Fruit fly (Drosophila melanogaster) whole organism, wandering third instar larva: ENCODE data around the gene ida.

ENCODE experiments used
- Abd-B ChIP-seq: fragments of >200 bp; optimal IDR thresholded peaks from 2 replicates; lab custom pipeline; 2017; ENCODE audit warnings: missing biosample characterization, missing genetic modification characterization
- CrebA ChIP-seq: fragments of 200-800 bp; sonication (Bioruptor generic); optimal IDR thresholded peaks from 2 replicates; lab custom pipeline; 2016; ENCODE audit warnings: missing biosample characterization, mild to moderate bottlenecking, missing genetic modification characterization, borderline replicate concordance
- Dfd ChIP-seq: fragments of >200 bp; optimal IDR thresholded peaks from 2 replicates; lab custom pipeline; 2017; ENCODE audit warnings: missing biosample characterization, missing genetic modification characterization
- Hnf4 ChIP-seq: fragments of 200-800 bp; sonication (Bioruptor generic); optimal IDR thresholded peaks from 2 replicates; lab custom pipeline; 2016; ENCODE audit warnings: missing biosample characterization, mild to moderate bottlenecking, missing genetic modification characterization
- Hr78 ChIP-seq: fragments of >200 bp; optimal IDR thresholded peaks from 2 replicates; lab custom pipeline; 2017; ENCODE audit warnings: missing biosample characterization, missing genetic modification characterization
- Myc ChIP-seq: fragments of >200 bp; optimal IDR thresholded peaks from 2 replicates; lab custom pipeline; 2017
- br ChIP-seq: fragments of 200-800 bp; sonication (Bioruptor generic); optimal IDR thresholded peaks from 2 replicates; lab custom pipeline; 2016; ENCODE audit warnings: missing biosample characterization, missing genetic modification characterization
- foxo ChIP-seq, 2 experiments: fragments of 200-800 bp; sonication (Bioruptor generic); optimal IDR thresholded peaks; 2 replicates in 1 of 2; 3 replicates in 1 of 2; lab custom pipeline; 2016 to 2017; ENCODE audit warnings: missing biosample characterization in 2 of 2, missing genetic modification characterization in 2 of 2
- lola ChIP-seq: fragments of >200 bp; optimal IDR thresholded peaks from 2 replicates; lab custom pipeline; 2017; ENCODE audit warnings: missing biosample characterization, missing genetic modification characterization
- pan ChIP-seq: fragments of >200 bp; optimal IDR thresholded peaks from 2 replicates; lab custom pipeline; 2017
- sage ChIP-seq: fragments of 200-800 bp; sonication (Bioruptor generic); optimal IDR thresholded peaks from 2 replicates; lab custom pipeline; 2016; ENCODE audit warnings: missing biosample characterization, mild to moderate bottlenecking, missing genetic modification characterization
- usp ChIP-seq: fragments of >200 bp; optimal IDR thresholded peaks from 2 replicates; lab custom pipeline; 2017; ENCODE audit warnings: missing biosample characterization, missing genetic modification characterization

dm6 chr3L:3905111-3905510 is at the start of gene ida:
- TF ChIP-seq Abd-B (GFP tag; lab: Kevin White, UChicago): no peak
- no peak for TF ChIP-seq foxo (GFP tag; optimal IDR thresholded peaks at IDR 0.05; lab: Kevin White, UChicago)
- TF ChIP-seq CrebA: no peak
- TF ChIP-seq Myc: no peak
- no peak for TF ChIP-seq usp (GFP tag; lab: Kevin White, UChicago)
- no peak for TF ChIP-seq Dfd (GFP tag; lab: Kevin White, UChicago)
- no peak for TF ChIP-seq Hr78 (GFP tag; lab: Kevin White, UChicago)
- TF ChIP-seq sage: no peak
- no peak for TF ChIP-seq pan (lab: Kevin White, UChicago)
- TF ChIP-seq lola (GFP tag; lab: Kevin White, UChicago): no peak
- peak; percentile 76 for TF ChIP-seq Hnf4 (GFP tag; lab: Kevin White, UChicago)
- TF ChIP-seq br: no peak
